Fruit fly (Drosophila melanogaster) whole organism, embryonic: ENCODE data around the gene CCHa2.
A peak's percentile ranks its signal among the peaks of the same experiment; 100 is the strongest.

Source experiments
- Bteb2 ChIP-seq: fragments of 200-800 bp; sonication (Bioruptor generic); optimal IDR thresholded peaks from 2 replicates; lab custom pipeline; 2016; ENCODE audit warnings: missing biosample characterization, missing genetic modification characterization
- CG11093 ChIP-seq: fragments of 200-800 bp; sonication (Bioruptor generic); IDR thresholded peaks from 3 replicates; pipeline ENCODE4 v1.3.6; 2022; ENCODE audit warnings: missing biosample characterization, missing genetic modification characterization
- CG11247 ChIP-seq: fragments of 200-800 bp; sonication (Bioruptor generic); IDR thresholded peaks from 2 replicates; pipeline ENCODE4 v1.3.6; 2022; ENCODE audit warnings: missing biosample characterization, missing genetic modification characterization
- CG12219 ChIP-seq: fragments of 200-800 bp; sonication (Bioruptor generic); optimal IDR thresholded peaks from 3 replicates; lab custom pipeline; 2018; ENCODE audit warnings: missing biosample characterization, mild to moderate bottlenecking, missing genetic modification characterization
- CG12236 ChIP-seq: fragments of 200-800 bp; sonication (Bioruptor generic); optimal IDR thresholded peaks from 2 replicates; lab custom pipeline; 2016; ENCODE audit warnings: missing biosample characterization, missing genetic modification characterization
- CG12391 ChIP-seq: fragments of 200-800 bp; sonication (Bioruptor generic); optimal IDR thresholded peaks from 3 replicates; lab custom pipeline; 2018; ENCODE audit warnings: missing biosample characterization, mild to moderate bottlenecking, missing genetic modification characterization, moderate library complexity
- CG12942 ChIP-seq: fragments of 200-800 bp; sonication (Bioruptor generic); optimal IDR thresholded peaks from 3 replicates; lab custom pipeline; 2016; ENCODE audit warnings: missing biosample characterization, missing genetic modification characterization
- CG15011 ChIP-seq: fragments of 200-800 bp; sonication (Bioruptor generic); optimal IDR thresholded peaks from 3 replicates; lab custom pipeline; 2018; ENCODE audit warnings: missing biosample characterization, mild to moderate bottlenecking, missing genetic modification characterization
- CG17359 ChIP-seq: fragments of 200-800 bp; sonication (Bioruptor generic); optimal IDR thresholded peaks from 3 replicates; lab custom pipeline; 2018; ENCODE audit warnings: missing biosample characterization, mild to moderate bottlenecking, missing genetic modification characterization, moderate library complexity
- CG2129 ChIP-seq: fragments of 200-800 bp; sonication (Bioruptor generic); IDR thresholded peaks from 2 replicates; pipeline ENCODE4 v1.3.6; 2022; ENCODE audit warnings: missing biosample characterization, missing genetic modification characterization; ENCODE audit not compliant: partially characterized antibody
- CG32532 ChIP-seq: fragments of 200-800 bp; sonication (Bioruptor generic); IDR thresholded peaks from 2 replicates; pipeline ENCODE4 v1.3.6; 2022; ENCODE audit warnings: missing biosample characterization, missing genetic modification characterization
- CG3281 ChIP-seq: fragments of 200-800 bp; sonication (Bioruptor generic); optimal IDR thresholded peaks from 3 replicates; lab custom pipeline; 2017; ENCODE audit warnings: missing biosample characterization, mild to moderate bottlenecking, missing genetic modification characterization
- CG4820 ChIP-seq: fragments of 200-800 bp; sonication (Bioruptor generic); optimal IDR thresholded peaks from 3 replicates; lab custom pipeline; 2016; ENCODE audit warnings: missing biosample characterization, missing genetic modification characterization
- CG5180 ChIP-seq: fragments of 200-800 bp; sonication (Bioruptor generic); optimal IDR thresholded peaks from 3 replicates; lab custom pipeline; 2017; ENCODE audit warnings: missing biosample characterization, missing genetic modification characterization, mild to moderate bottlenecking, moderate library complexity, missing genetic modification reagents
- CG7786 ChIP-seq: fragments of 200-800 bp; sonication (Bioruptor generic); optimal IDR thresholded peaks from 2 replicates; lab custom pipeline; 2016; ENCODE audit warnings: missing biosample characterization, missing genetic modification characterization
- CG9876 ChIP-seq: fragments of 200-800 bp; sonication (Bioruptor generic); optimal IDR thresholded peaks from 2 replicates; lab custom pipeline; 2016; ENCODE audit warnings: missing biosample characterization, missing genetic modification characterization
- Camta ChIP-seq: fragments of 200-800 bp; sonication (Bioruptor generic); optimal IDR thresholded peaks from 2 replicates; lab custom pipeline; 2016; ENCODE audit warnings: missing biosample characterization, missing genetic modification characterization
- CrebB ChIP-seq: fragments of 200-800 bp; sonication (Bioruptor generic); optimal IDR thresholded peaks from 3 replicates; lab custom pipeline; 2018; ENCODE audit warnings: missing biosample characterization, mild to moderate bottlenecking, missing genetic modification characterization
- D19A ChIP-seq: fragments of 200-800 bp; optimal IDR thresholded peaks from 3 replicates; lab custom pipeline; 2019; ENCODE audit warnings: missing biosample characterization, mild to moderate bottlenecking, missing genetic modification characterization, moderate library complexity
- D19B ChIP-seq: fragments of 200-800 bp; sonication (Bioruptor generic); optimal IDR thresholded peaks from 2 replicates; lab custom pipeline; 2017; ENCODE audit warnings: missing biosample characterization, mild to moderate bottlenecking, missing genetic modification characterization
- Dip2 ChIP-seq: fragments of 200-800 bp; sonication (Bioruptor generic); IDR thresholded peaks from 2 replicates; pipeline ENCODE4 v1.3.6; 2022; ENCODE audit warnings: missing biosample characterization, missing genetic modification characterization
- Dip3 ChIP-seq: fragments of 200-800 bp; sonication (Bioruptor generic); optimal IDR thresholded peaks from 3 replicates; lab custom pipeline; 2016; ENCODE audit warnings: missing biosample characterization, missing genetic modification characterization
- Gug ChIP-seq: fragments of 200-800 bp; sonication (Bioruptor generic); IDR thresholded peaks from 4 replicates; pipeline ENCODE4 v1.3.6; 2022; ENCODE audit warnings: missing biosample characterization, missing genetic modification characterization
- Kr ChIP-seq: fragments of 200-800 bp; sonication (Bioruptor generic); optimal IDR thresholded peaks from 2 replicates; lab custom pipeline; 2017; ENCODE audit warnings: missing biosample characterization, mild to moderate bottlenecking, missing genetic modification characterization
- Lpt ChIP-seq: fragments of >200 bp; optimal IDR thresholded peaks from 2 replicates; lab custom pipeline; 2018; ENCODE audit warnings: missing biosample characterization, missing genetic modification characterization
- Nf-YC ChIP-seq: fragments of 200-800 bp; optimal IDR thresholded peaks from 3 replicates; lab custom pipeline; 2019; ENCODE audit warnings: missing biosample characterization, mild to moderate bottlenecking, missing genetic modification characterization, moderate library complexity
- Sox102F ChIP-seq: fragments of 200-800 bp; sonication (Bioruptor generic); optimal IDR thresholded peaks from 2 replicates; lab custom pipeline; 2018; ENCODE audit warnings: missing biosample characterization, mild to moderate bottlenecking, missing genetic modification characterization, moderate library complexity
- ato ChIP-seq: fragments of 200-800 bp; sonication (Bioruptor generic); IDR thresholded peaks from 2 replicates; pipeline ENCODE4 v1.3.6; 2022; ENCODE audit warnings: missing biosample characterization, missing genetic modification characterization; ENCODE audit not compliant: partially characterized antibody
- ci ChIP-seq: fragments of 200-800 bp; sonication (Bioruptor generic); IDR thresholded peaks from 3 replicates; pipeline ENCODE4 v1.3.6; 2022; ENCODE audit warnings: missing biosample characterization, missing genetic modification characterization
- corto ChIP-seq: fragments of 200-800 bp; sonication (Bioruptor generic); optimal IDR thresholded peaks from 2 replicates; lab custom pipeline; 2016; ENCODE audit warnings: missing biosample characterization, mild to moderate bottlenecking, missing genetic modification characterization, moderate library complexity
- esg ChIP-seq: fragments of 200-800 bp; sonication (Bioruptor generic); conservative IDR thresholded peaks from 2 replicates; pipeline ENCODE4 v1.3.6; 2022; ENCODE audit warnings: missing biosample characterization, missing genetic modification characterization
- eyg ChIP-seq: fragments of 200-800 bp; sonication (Bioruptor generic); optimal IDR thresholded peaks from 3 replicates; lab custom pipeline; 2016; ENCODE audit warnings: missing biosample characterization, missing genetic modification characterization
- gcm ChIP-seq: fragments of 200-800 bp; sonication (Bioruptor generic); optimal IDR thresholded peaks from 2 replicates; lab custom pipeline; 2019; ENCODE audit warnings: missing biosample characterization, mild to moderate bottlenecking, missing genetic modification characterization, moderate library complexity
- gcm2 ChIP-seq: fragments of 200-800 bp; sonication (Bioruptor generic); optimal IDR thresholded peaks from 2 replicates; lab custom pipeline; 2016; ENCODE audit warnings: missing biosample characterization, missing genetic modification characterization
- grn ChIP-seq: fragments of 200-800 bp; sonication (Bioruptor generic); optimal IDR thresholded peaks from 3 replicates; lab custom pipeline; 2017; ENCODE audit warnings: missing biosample characterization, missing genetic modification characterization
- her ChIP-seq: fragments of 200-800 bp; sonication (Bioruptor generic); optimal IDR thresholded peaks from 2 replicates; lab custom pipeline; 2016; ENCODE audit warnings: missing biosample characterization, missing genetic modification characterization
- inv ChIP-seq: fragments of 200-800 bp; sonication (Bioruptor generic); IDR thresholded peaks from 2 replicates; pipeline ENCODE4 v1.3.6; 2022; ENCODE audit warnings: missing biosample characterization, missing genetic modification characterization; ENCODE audit not compliant: partially characterized antibody
- lbe ChIP-seq: fragments of 200-800 bp; sonication (Bioruptor generic); optimal IDR thresholded peaks from 2 replicates; lab custom pipeline; 2016; ENCODE audit warnings: missing biosample characterization, mild to moderate bottlenecking, missing genetic modification characterization
- mirr ChIP-seq: fragments of 200-800 bp; sonication (Bioruptor generic); optimal IDR thresholded peaks from 3 replicates; lab custom pipeline; 2018; ENCODE audit warnings: missing biosample characterization, mild to moderate bottlenecking, missing genetic modification characterization
- otp ChIP-seq: fragments of 200-800 bp; sonication (Bioruptor generic); IDR thresholded peaks from 3 replicates; pipeline ENCODE4, ENCODE4 v1.3.6; 2022; ENCODE audit warnings: missing biosample characterization, missing genetic modification characterization
- repo ChIP-seq: fragments of 200-800 bp; sonication (Bioruptor generic); optimal IDR thresholded peaks from 2 replicates; lab custom pipeline; 2016; ENCODE audit warnings: missing biosample characterization, missing genetic modification characterization
- seq ChIP-seq: fragments of 200-800 bp; sonication (Bioruptor generic); IDR thresholded peaks from 2 replicates; pipeline ENCODE4 v1.3.6; 2022; ENCODE audit warnings: missing biosample characterization, missing genetic modification characterization
- slou ChIP-seq: fragments of 200-800 bp; sonication (Bioruptor generic); optimal IDR thresholded peaks from 3 replicates; lab custom pipeline; 2016; ENCODE audit warnings: missing biosample characterization, missing genetic modification characterization
- sna ChIP-seq: fragments of 200-800 bp; sonication (Bioruptor generic); IDR thresholded peaks from 2 replicates; pipeline ENCODE4 v1.3.6; 2022; ENCODE audit warnings: missing biosample characterization, missing genetic modification characterization; ENCODE audit not compliant: partially characterized antibody
- sug ChIP-seq: fragments of 200-800 bp; optimal IDR thresholded peaks from 2 replicates; lab custom pipeline; 2019; ENCODE audit warnings: missing biosample characterization, mild to moderate bottlenecking, missing genetic modification characterization, moderate library complexity
- tio ChIP-seq: fragments of 200-800 bp; sonication (Bioruptor generic); optimal IDR thresholded peaks from 2 replicates; lab custom pipeline; 2017; ENCODE audit warnings: missing biosample characterization, missing genetic modification characterization, inconsistent platforms
- ttk ChIP-seq: fragments of 200-800 bp; sonication (Bioruptor generic); IDR thresholded peaks from 2 replicates; pipeline ENCODE4 v2.1.2; 2022; ENCODE audit warnings: missing biosample characterization, missing genetic modification characterization
- wor ChIP-seq: fragments of 200-800 bp; sonication (Bioruptor generic); IDR thresholded peaks from 2 replicates; pipeline ENCODE4 v1.3.6; 2022; ENCODE audit warnings: missing biosample characterization, missing genetic modification characterization

Gene CCHa2

DNA sequence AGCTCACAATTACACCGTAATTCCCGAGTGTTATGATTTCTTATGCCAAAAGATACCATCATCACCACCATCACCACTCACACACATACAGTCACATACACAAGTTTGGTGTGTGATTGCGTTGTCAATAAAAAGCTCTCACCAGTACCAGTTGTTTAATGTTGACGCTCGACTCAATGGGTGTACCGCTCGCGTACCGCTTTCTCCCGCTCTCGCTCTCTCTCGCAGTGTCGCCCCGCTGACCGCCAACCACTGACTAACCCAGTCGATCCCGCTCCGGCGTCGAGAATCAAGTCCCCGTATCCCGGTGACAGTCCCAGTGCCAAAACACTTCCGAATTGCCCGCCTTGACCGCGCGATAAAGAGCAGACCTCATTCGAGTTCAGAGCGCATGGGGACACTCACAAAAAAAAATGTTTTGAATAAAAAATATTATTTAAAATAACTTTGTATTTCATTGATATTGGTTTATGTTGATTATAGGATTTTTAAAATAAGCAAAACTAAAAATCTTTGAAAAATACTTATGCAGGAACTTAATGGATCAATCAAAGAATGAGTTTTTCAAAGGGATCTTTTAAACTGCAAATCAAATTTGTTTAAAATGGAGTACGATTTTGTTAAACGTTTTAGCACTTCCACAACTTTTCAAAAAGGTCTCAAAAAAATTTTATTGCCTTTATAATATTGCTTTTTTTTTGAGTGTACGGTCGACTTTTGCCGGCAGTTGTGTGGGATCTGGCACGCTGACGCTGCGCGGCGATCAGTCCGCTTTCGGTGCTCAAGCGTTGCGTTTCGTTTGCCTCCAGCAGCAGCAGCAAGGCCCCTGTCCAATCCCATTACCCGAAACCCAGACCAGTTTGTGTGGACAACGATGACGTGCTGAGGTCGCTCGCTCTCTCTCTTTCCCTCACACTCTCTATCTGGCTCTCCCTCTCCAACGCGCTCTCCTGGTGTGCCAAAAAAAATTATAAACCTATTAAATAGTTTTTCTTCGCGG is 30.5 kb downstream of the CCHa2 start, which contains the start of gene Dic1 (continued):
- peak; percentile 97 for TF ChIP-seq CG4820 (GFP tag; lab: Kevin White, UChicago)
- peak; percentile 91 for TF ChIP-seq seq (GFP tag; lab: Robert Waterston, UW)
- peak; percentile 98 for TF ChIP-seq tio (GFP tag; lab: Kevin White, UChicago)
- peak; percentile 97 for TF ChIP-seq CG12391 (tag; lab: Kevin White, UChicago)
- TF ChIP-seq sug (tag; lab: Kevin White, UChicago), result peak; percentile 92
- TF ChIP-seq Dip3 (GFP tag; lab: Kevin White, UChicago), result peak; percentile 92
- TF ChIP-seq CG11247 (GFP tag; lab: Robert Waterston, UW), result peak; percentile 85
- peak; percentile 93 for TF ChIP-seq CG12942 (GFP tag; lab: Kevin White, UChicago)
- peak; percentile 99 for TF ChIP-seq CG3281 (GFP tag; lab: Kevin White, UChicago)
- peak; percentile 77 for TF ChIP-seq CG12236 (GFP tag; lab: Kevin White, UChicago)
- TF ChIP-seq her (GFP tag; lab: Kevin White, UChicago), result peak; percentile 78
- peak; percentile 88 for TF ChIP-seq gcm2 (GFP tag; lab: Kevin White, UChicago)
- TF ChIP-seq Sox102F (GFP tag; lab: Kevin White, UChicago), result peak; percentile 98
- TF ChIP-seq ttk (GFP tag; lab: Robert Waterston, UW), result peak; percentile 85
- peak; percentile 95 for TF ChIP-seq slou (GFP tag; lab: Kevin White, UChicago)
- TF ChIP-seq corto (GFP tag; lab: Kevin White, UChicago), result peak; percentile 84
- peak; percentile 71; the same call in 2 of the 3 replicates for TF ChIP-seq otp (GFP tag; lab: Robert Waterston, UW)
- TF ChIP-seq mirr (GFP tag; lab: Kevin White, UChicago), result peak; percentile 14
- TF ChIP-seq grn (GFP tag; lab: Kevin White, UChicago), result peak; percentile 3
- TF ChIP-seq Dip2 (GFP tag; lab: Robert Waterston, UW), result peak; percentile 63; the same call in 1 of the 2 replicates
- TF ChIP-seq CG9876 (GFP tag; lab: Kevin White, UChicago), result peak; percentile 84
- TF ChIP-seq CG32532 (GFP tag; lab: Robert Waterston, UW), result peak; percentile 93
- peak; percentile 95 for TF ChIP-seq CG15011 (GFP tag; lab: Kevin White, UChicago)
- peak; percentile 87 for TF ChIP-seq Nf-YC (tag; lab: Kevin White, UChicago)
- TF ChIP-seq ato, result peak; percentile 34; the same call in 1 of the 2 replicates
- peak; percentile 91 for TF ChIP-seq wor
- peak; percentile 95 for TF ChIP-seq Camta (GFP tag; lab: Kevin White, UChicago)
- TF ChIP-seq Lpt (GFP tag; lab: Kevin White, UChicago), result no peak
- TF ChIP-seq CG17359, result peak; percentile 98
- peak; percentile 86; the same call in 2 of the 3 replicates for TF ChIP-seq ci (GFP tag; lab: Robert Waterston, UW)
- peak; percentile 91 for TF ChIP-seq esg (GFP tag; lab: Robert Waterston, UW)
- peak; percentile 89 for TF ChIP-seq lbe
- peak; percentile 91 for TF ChIP-seq CG7786 (GFP tag; lab: Kevin White, UChicago)
- peak; percentile 71 for TF ChIP-seq eyg (GFP tag; lab: Kevin White, UChicago)
- TF ChIP-seq Kr (GFP tag; lab: Kevin White, UChicago), result peak; percentile 79
- TF ChIP-seq CG12219 (GFP tag; lab: Kevin White, UChicago), result peak; percentile 84
- peak; percentile 82 for TF ChIP-seq repo
- TF ChIP-seq gcm (GFP tag; lab: Kevin White, UChicago), result peak; percentile 95
- TF ChIP-seq CG2129 (GFP tag; lab: Robert Waterston, UW), result no peak
- peak; percentile 73 for TF ChIP-seq CrebB (tag; lab: Kevin White, UChicago)
- TF ChIP-seq D19A (tag; lab: Kevin White, UChicago), result peak; percentile 95
- peak; percentile 95 for TF ChIP-seq D19B (GFP tag; lab: Kevin White, UChicago)
- peak; percentile 93 for TF ChIP-seq Bteb2 (GFP tag; lab: Kevin White, UChicago)
- peak; percentile 92 for TF ChIP-seq CG5180 (GFP tag; lab: Kevin White, UChicago)
- peak; percentile 90 for TF ChIP-seq CG11093 (GFP tag; lab: Robert Waterston, UW)
- TF ChIP-seq Gug, result peak; percentile 74; the same call in 3 of the 4 replicates
- no peak; the same call in 1 of the 2 replicates for TF ChIP-seq inv (GFP tag; lab: Robert Waterston, UW)
- 0 out of 2 replicates have a peak, but pooled peaks have one; percentile 36 for TF ChIP-seq sna (GFP tag; lab: Robert Waterston, UW)
